Worm (Caenorhabditis elegans) whole organism, young adult: ENCODE data around the gene gbf-1.

Experiments
- C06A6.2 ChIP-seq: fragments of 200-800 bp; sonication (Bioruptor generic); conservative IDR thresholded peaks from 2 replicates; pipeline ENCODE4 v1.3.6; 2022; ENCODE audit warnings: missing genetic modification characterization, missing compliant biosample characterization
- D2030.7 ChIP-seq: fragments of 200-800 bp; sonication (Bioruptor generic); IDR thresholded peaks from 2 replicates; pipeline ENCODE4 v1.3.6; 2022; ENCODE audit warnings: missing genetic modification reagents, missing genetic modification characterization, missing compliant biosample characterization
- F22D6.2 ChIP-seq: sonication (generic microtip); optimal IDR thresholded peaks from 2 replicates; lab custom pipeline; 2016; ENCODE audit warnings: mild to moderate bottlenecking, missing genetic modification characterization, missing compliant biosample characterization
- F23B12.7 ChIP-seq: sonication (generic microtip); optimal IDR thresholded peaks from 2 replicates; lab custom pipeline; 2017; ENCODE audit warnings: missing genetic modification characterization, mild to moderate bottlenecking, missing compliant biosample characterization, antibody characterized with exemption, moderate library complexity; ENCODE audit not compliant: insufficient read depth
- F33H1.4 ChIP-seq: fragments of 200-800 bp; sonication (Bioruptor generic); IDR thresholded peaks from 2 replicates; pipeline ENCODE4 v1.3.6; 2022; ENCODE audit warnings: missing genetic modification reagents, missing genetic modification characterization, missing compliant biosample characterization
- F37B4.10 ChIP-seq: fragments of 200-800 bp; sonication (Bioruptor generic); IDR thresholded peaks from 2 replicates; pipeline ENCODE4 v1.3.6; 2022; ENCODE audit warnings: missing genetic modification characterization, missing compliant biosample characterization
- F39B2.1 ChIP-seq: fragments of 200-800 bp; sonication (Bioruptor generic); IDR thresholded peaks from 2 replicates; pipeline ENCODE4 v1.3.6; 2022; ENCODE audit warnings: missing genetic modification reagents, missing genetic modification characterization, missing compliant biosample characterization
- K12H6.12 ChIP-seq: fragments of 200-800 bp; sonication (Bioruptor generic); optimal IDR thresholded peaks from 2 replicates; lab custom pipeline; 2018; ENCODE audit warnings: mild to moderate bottlenecking, missing genetic modification characterization, missing compliant biosample characterization
- T26A5.8 ChIP-seq: sonication (generic microtip); optimal IDR thresholded peaks from 2 replicates; lab custom pipeline; 2016; ENCODE audit warnings: missing genetic modification characterization, missing compliant biosample characterization
- Y56A3A.18 ChIP-seq: fragments of 200-800 bp; sonication (Bioruptor generic); IDR thresholded peaks from 2 replicates; pipeline ENCODE4 v1.3.6; 2022; ENCODE audit warnings: missing genetic modification reagents, missing genetic modification characterization, missing compliant biosample characterization
- Y67H2A.10 ChIP-seq: fragments of 200-800 bp; sonication (Bioruptor generic); conservative IDR thresholded peaks from 2 replicates; pipeline ENCODE4 v1.3.6; 2022; ENCODE audit warnings: missing genetic modification reagents, missing genetic modification characterization, missing compliant biosample characterization
- Y79H2A.3 ChIP-seq: fragments of 200-800 bp; sonication (Bioruptor generic); conservative IDR thresholded peaks from 2 replicates; pipeline ENCODE4 v1.3.6; 2022; ENCODE audit warnings: missing genetic modification reagents, missing genetic modification characterization, missing compliant biosample characterization
- Y95B8A.8 ChIP-seq: fragments of 200-800 bp; sonication (Bioruptor generic); IDR thresholded peaks from 2 replicates; pipeline ENCODE4 v1.3.6; 2022; ENCODE audit warnings: missing genetic modification reagents, missing genetic modification characterization, missing compliant biosample characterization
- akir-1 ChIP-seq: fragments of 200-800 bp; sonication (Bioruptor generic); optimal IDR thresholded peaks from 2 replicates; lab custom pipeline; 2018; ENCODE audit warnings: mild to moderate bottlenecking, missing genetic modification characterization, moderate library complexity, missing compliant biosample characterization
- ama-1 ChIP-seq, 3 experiments: fragments of 150-350 bp in 1 of 3; sonication (generic microtip) in 2 of 3; optimal IDR thresholded peaks; 2 replicates each; lab custom pipeline; 2014 to 2018; ENCODE audit warnings: missing biosample characterization in 2 of 3, missing genetic modification characterization in 2 of 3, missing genetic modification reagents in 2 of 3
- aptf-2 ChIP-seq: fragments of 200-800 bp; sonication (Bioruptor generic); conservative IDR thresholded peaks from 2 replicates; pipeline ENCODE4 v1.3.6; 2022; ENCODE audit warnings: missing genetic modification reagents, missing genetic modification characterization, missing compliant biosample characterization
- attf-5 ChIP-seq: fragments of 200-800 bp; sonication (Bioruptor generic); optimal IDR thresholded peaks from 2 replicates; lab custom pipeline; 2018; ENCODE audit warnings: mild to moderate bottlenecking, missing genetic modification characterization, missing compliant biosample characterization
- bed-1 ChIP-seq: fragments of 200-800 bp; sonication (Bioruptor generic); IDR thresholded peaks from 2 replicates; pipeline ENCODE4 v1.3.6; 2022; ENCODE audit warnings: missing genetic modification reagents, missing genetic modification characterization, missing compliant biosample characterization
- bed-2 ChIP-seq: fragments of 200-800 bp; sonication (Bioruptor generic); IDR thresholded peaks from 2 replicates; pipeline ENCODE4 v1.3.6; 2022; ENCODE audit warnings: missing genetic modification reagents, missing genetic modification characterization, missing compliant biosample characterization
- ceh-27 ChIP-seq: fragments of 200-800 bp; sonication (Bioruptor generic); optimal IDR thresholded peaks from 2 replicates; lab custom pipeline; 2018; ENCODE audit warnings: mild to moderate bottlenecking, missing genetic modification characterization, moderate library complexity, missing compliant biosample characterization
- ceh-40 ChIP-seq: fragments of 200-800 bp; sonication (Bioruptor generic); IDR thresholded peaks from 2 replicates; pipeline ENCODE4 v1.3.6; 2022; ENCODE audit warnings: missing genetic modification characterization, missing compliant biosample characterization
- ceh-58 ChIP-seq: fragments of 200-800 bp; sonication (Bioruptor generic); IDR thresholded peaks from 2 replicates; pipeline ENCODE4 v1.3.6; 2022; ENCODE audit warnings: missing genetic modification characterization, missing compliant biosample characterization
- ceh-91 ChIP-seq: fragments of 200-800 bp; sonication (Bioruptor generic); IDR thresholded peaks from 2 replicates; pipeline ENCODE4 v1.3.6; 2022; ENCODE audit warnings: missing genetic modification reagents, missing genetic modification characterization, missing compliant biosample characterization
- dox-1 ChIP-seq: fragments of 200-800 bp; sonication (Bioruptor generic); IDR thresholded peaks from 2 replicates; pipeline ENCODE4 v1.3.6; 2022; ENCODE audit warnings: missing genetic modification reagents, missing genetic modification characterization, missing compliant biosample characterization
- efl-1 ChIP-seq: fragments of 150-350 bp; optimal IDR thresholded peaks from 2 replicates; lab custom pipeline; 2014; ENCODE audit warnings: missing biosample characterization, missing genetic modification reagents, missing genetic modification characterization
- egl-44 ChIP-seq: fragments of 200-800 bp; sonication (Bioruptor generic); IDR thresholded peaks from 2 replicates; pipeline ENCODE4 v1.3.6; 2022; ENCODE audit warnings: missing genetic modification reagents, missing genetic modification characterization, missing compliant biosample characterization
- hlh-26 ChIP-seq: fragments of 200-800 bp; sonication (Bioruptor generic); conservative IDR thresholded peaks from 2 replicates; pipeline ENCODE4 v1.3.6; 2022; ENCODE audit warnings: missing genetic modification reagents, missing genetic modification characterization, missing compliant biosample characterization
- lin-26 ChIP-seq: fragments of 200-800 bp; sonication (Bioruptor generic); IDR thresholded peaks from 2 replicates; pipeline ENCODE4 v1.3.6; 2022; ENCODE audit warnings: missing genetic modification reagents, missing genetic modification characterization, missing compliant biosample characterization
- lin-40 ChIP-seq: sonication (generic microtip); optimal IDR thresholded peaks from 2 replicates; lab custom pipeline; 2016; ENCODE audit warnings: missing genetic modification characterization, mild to moderate bottlenecking, missing compliant biosample characterization, missing genotype, missing genetic modification reagents
- lin-54 ChIP-seq: fragments of 200-800 bp; sonication (Bioruptor generic); optimal IDR thresholded peaks from 2 replicates; lab custom pipeline; 2018; ENCODE audit warnings: mild to moderate bottlenecking, missing genetic modification characterization, missing compliant biosample characterization
- madf-10 ChIP-seq: sonication (generic microtip); optimal IDR thresholded peaks from 2 replicates; lab custom pipeline; 2016; ENCODE audit warnings: mild to moderate bottlenecking, missing genetic modification characterization, missing compliant biosample characterization
- madf-3 ChIP-seq: fragments of 200-800 bp; sonication (Bioruptor generic); IDR thresholded peaks from 2 replicates; pipeline ENCODE4 v1.3.6; 2022; ENCODE audit warnings: missing genetic modification reagents, missing genetic modification characterization, missing compliant biosample characterization
- madf-6 ChIP-seq: fragments of 200-800 bp; sonication (Bioruptor generic); IDR thresholded peaks from 2 replicates; pipeline ENCODE4 v1.3.6; 2022; ENCODE audit warnings: missing genetic modification reagents, missing genetic modification characterization, missing compliant biosample characterization
- madf-8 ChIP-seq: fragments of 200-800 bp; sonication (Bioruptor generic); conservative IDR thresholded peaks from 2 replicates; pipeline ENCODE4 v1.3.6; 2022; ENCODE audit warnings: missing genetic modification reagents, missing genetic modification characterization, missing compliant biosample characterization
- nfya-2 ChIP-seq: fragments of 200-800 bp; sonication (Bioruptor generic); IDR thresholded peaks from 2 replicates; pipeline ENCODE4 v1.3.6; 2022; ENCODE audit warnings: missing genetic modification reagents, missing genetic modification characterization, missing compliant biosample characterization
- nhr-179 ChIP-seq: sonication (generic microtip); optimal IDR thresholded peaks from 2 replicates; lab custom pipeline; 2016; ENCODE audit warnings: mild to moderate bottlenecking, missing genetic modification characterization, missing compliant biosample characterization
- repo-1 ChIP-seq: sonication (generic microtip); optimal IDR thresholded peaks from 2 replicates; lab custom pipeline; 2017; ENCODE audit warnings: mild to moderate bottlenecking, missing genetic modification characterization, missing compliant biosample characterization
- sea-2 ChIP-seq: fragments of 200-800 bp; sonication (Bioruptor generic); IDR thresholded peaks from 2 replicates; pipeline ENCODE4 v1.3.6; 2022; ENCODE audit warnings: missing genetic modification characterization, missing compliant biosample characterization
- snpc-1.3 ChIP-seq: sonication (generic microtip); optimal IDR thresholded peaks from 2 replicates; lab custom pipeline; 2017; ENCODE audit warnings: missing genetic modification characterization, mild to moderate bottlenecking, missing compliant biosample characterization, antibody characterized with exemption, moderate library complexity, missing genotype, missing genetic modification reagents; ENCODE audit not compliant: insufficient read depth
- snpc-3.4 ChIP-seq: sonication (generic microtip); optimal IDR thresholded peaks from 2 replicates; lab custom pipeline; 2017; ENCODE audit warnings: missing genetic modification characterization, mild to moderate bottlenecking, missing compliant biosample characterization, antibody characterized with exemption, moderate library complexity, missing genotype, missing genetic modification reagents
- snpc-4 ChIP-seq, 5 experiments: fragments of 150-350 bp in 1 of 5; sonication (generic microtip) in 4 of 5; optimal IDR thresholded peaks; 2 replicates each; lab custom pipeline; 2014 to 2018; ENCODE audit warnings: missing genetic modification characterization in 5 of 5, missing biosample characterization in 3 of 5, antibody characterized with exemption in 2 of 5, mild to moderate bottlenecking in 2 of 5, missing compliant biosample characterization in 2 of 5, missing genotype in 2 of 5, moderate library complexity in 2 of 5, missing genetic modification reagents in 1 of 5
- sptf-2 ChIP-seq: fragments of 200-800 bp; sonication (Bioruptor generic); optimal IDR thresholded peaks from 2 replicates; lab custom pipeline; 2018; ENCODE audit warnings: mild to moderate bottlenecking, missing genetic modification characterization, missing compliant biosample characterization
- tbx-9 ChIP-seq: sonication (generic microtip); optimal IDR thresholded peaks from 2 replicates; lab custom pipeline; 2016; ENCODE audit warnings: borderline replicate concordance, missing genetic modification characterization, inconsistent platforms, missing compliant biosample characterization
- tlf-1 ChIP-seq: fragments of 200-800 bp; sonication (Bioruptor generic); optimal IDR thresholded peaks from 2 replicates; lab custom pipeline; 2018; ENCODE audit warnings: mild to moderate bottlenecking, missing genetic modification characterization, missing compliant biosample characterization
- unc-130 ChIP-seq: sonication (generic microtip); optimal IDR thresholded peaks from 2 replicates; lab custom pipeline; 2016; ENCODE audit warnings: missing genetic modification reagents, missing genetic modification characterization, missing compliant biosample characterization
- zfh-2 ChIP-seq: fragments of 200-800 bp; sonication (Bioruptor generic); conservative IDR thresholded peaks from 2 replicates; pipeline ENCODE4 v1.3.6; 2022; ENCODE audit warnings: missing genetic modification reagents, missing genetic modification characterization, missing compliant biosample characterization
- ztf-3 ChIP-seq: fragments of 200-800 bp; sonication (Bioruptor generic); optimal IDR thresholded peaks from 2 replicates; lab custom pipeline; 2018; ENCODE audit warnings: mild to moderate bottlenecking, missing genetic modification characterization, missing compliant biosample characterization

Gene gbf-1

ce11 chrIII:11823260-11823659 lies 49.8 kb upstream of the gbf-1 start, which contains the start of gene C18D11.3 (continued):
- TF ChIP-seq snpc-1.3 (tag; lab: Kevin White, UChicago) (no peak), F33H1.4 (GFP tag; lab: Robert Waterston, UW) (peak; percentile 51), D2030.7 (GFP tag; lab: Robert Waterston, UW) (peak; percentile 49; the same call in 1 of the 2 replicates), madf-6 (GFP tag; lab: Robert Waterston, UW) (peak; percentile 67; the same call in 1 of the 2 replicates), aptf-2 (GFP tag; lab: Robert Waterston, UW) (no peak), ama-1 (optimal IDR thresholded peaks at IDR 0.05; lab: Kevin White, UChicago) (no peak), ama-1 (GFP tag; optimal IDR thresholded peaks at IDR 0.05; lab: Kevin White, UChicago) (no peak), Y56A3A.18 (GFP tag; lab: Robert Waterston, UW) (no peak), F39B2.1 (GFP tag; lab: Robert Waterston, UW) (no peak), repo-1 (tag; lab: Kevin White, UChicago) (no peak), ceh-58 (GFP tag; lab: Robert Waterston, UW) (no peak), snpc-4 (GFP tag; optimal IDR thresholded peaks at IDR 0.05; lab: Kevin White, UChicago) (peak; percentile 32), snpc-4 (tag; optimal IDR thresholded peaks at IDR 0.05; lab: Kevin White, UChicago) (peak in 3 of 4 experiments; percentile 26 to 71 (median 52)), ceh-27 (GFP tag; lab: Kevin White, UChicago) (peak; percentile 88), madf-10 (tag; lab: Kevin White, UChicago) (peak; percentile 15), lin-54 (GFP tag; lab: Kevin White, UChicago) (peak; percentile 71), snpc-3.4 (no peak), Y95B8A.8 (no peak), bed-2 (no peak), K12H6.12 (tag; lab: Kevin White, UChicago) (peak; percentile 80), egl-44 (peak; percentile 69; the same call in 1 of the 2 replicates), tlf-1 (GFP tag; lab: Kevin White, UChicago) (peak; percentile 58), nhr-179 (tag; lab: Kevin White, UChicago) (no peak), madf-8 (GFP tag; lab: Robert Waterston, UW) (peak; percentile 31; the same call in 1 of the 2 replicates), ztf-3 (GFP tag; lab: Kevin White, UChicago) (no peak), Y67H2A.10 (peak; percentile 71; the same call in 1 of the 2 replicates), Y79H2A.3 (GFP tag; lab: Robert Waterston, UW) (no peak), sea-2 (GFP tag; lab: Robert Waterston, UW) (no peak), ceh-40 (no peak), akir-1 (GFP tag; lab: Kevin White, UChicago) (no peak), attf-5 (GFP tag; lab: Kevin White, UChicago) (peak; percentile 94), dox-1 (GFP tag; lab: Robert Waterston, UW) (peak; percentile 93), F23B12.7 (tag; lab: Kevin White, UChicago) (peak; percentile 57), zfh-2 (peak; percentile 56; the same call in 1 of the 2 replicates), efl-1 (peak; percentile 65), tbx-9 (tag; lab: Kevin White, UChicago) (no peak), ceh-91 (GFP tag; lab: Robert Waterston, UW) (peak; percentile 33; the same call in 1 of the 2 replicates), madf-3 (peak; percentile 57; the same call in 1 of the 2 replicates), lin-40 (tag; lab: Kevin White, UChicago) (peak; percentile 72), T26A5.8 (no peak), lin-26 (GFP tag; lab: Robert Waterston, UW) (peak; percentile 70; the same call in 1 of the 2 replicates), C06A6.2 (GFP tag; lab: Robert Waterston, UW) (peak; percentile 39; the same call in 1 of the 2 replicates), unc-130 (GFP tag; lab: Kevin White, UChicago) (no peak), bed-1 (no peak), sptf-2 (GFP tag; lab: Kevin White, UChicago) (no peak), nfya-2 (no peak), F22D6.2 (tag; lab: Kevin White, UChicago) (no peak), hlh-26 (GFP tag; lab: Robert Waterston, UW) (no peak), F37B4.10 (GFP tag; lab: Robert Waterston, UW) (no peak)
